Worm (Caenorhabditis elegans): Measurements from ENCODE around the gene F37H8.6.

ce11 chrII:11163291-11163690 is 14.0 kb downstream of the F37H8.6 start:
- TF ChIP-seq skn-1 (tag; optimal IDR thresholded peaks at IDR 0.05): no peak
- no peak for TF ChIP-seq aly-2 (tag; optimal IDR thresholded peaks at IDR 0.05)
- no peak for TF ChIP-seq unc-62 (GFP tag; optimal IDR thresholded peaks at IDR 0.05)

Data from whole organism, L2 larva.